Fruit fly (Drosophila melanogaster): Measurements from ENCODE around the gene Cht11.

Gene Cht11

dm6 chrX:6867175-6868023 lies 18.1 kb upstream of the Cht11 start, which contains the start of gene CG14434 (continued):
- peak; percentile 37 for TF ChIP-seq CG18011 (GFP tag; optimal IDR thresholded peaks at IDR 0.05)
- peak; percentile 81 for TF ChIP-seq Sox102F (GFP tag; optimal IDR thresholded peaks at IDR 0.05)
- peak; percentile 89 for TF ChIP-seq CG7839 (tag; optimal IDR thresholded peaks at IDR 0.05)
- peak; percentile 100 for TF ChIP-seq CG1233 (GFP tag; optimal IDR thresholded peaks at IDR 0.05)
- TF ChIP-seq CG4854 (GFP tag; optimal IDR thresholded peaks at IDR 0.05), result peak; percentile 40
- TF ChIP-seq CG4730 (GFP tag; IDR thresholded peaks at IDR 0.05), result peak; percentile 49
- TF ChIP-seq CG12299 (tag; optimal IDR thresholded peaks at IDR 0.05), result peak; percentile 37
- peak; percentile 55 for TF ChIP-seq cwo (GFP tag; optimal IDR thresholded peaks at IDR 0.05)
- no peak for TF ChIP-seq dimm (GFP tag; IDR thresholded peaks at IDR 0.05)
- TF ChIP-seq hbn (GFP tag; IDR thresholded peaks at IDR 0.05; ENCODE audit: partially characterized antibody), result no peak
- peak; percentile 1 for TF ChIP-seq vfl (GFP tag; optimal IDR thresholded peaks at IDR 0.05)
- peak; percentile 45 for TF ChIP-seq CG7928 (GFP tag; optimal IDR thresholded peaks at IDR 0.05)
- no peak for TF ChIP-seq hb (GFP tag; IDR thresholded peaks at IDR 0.05; ENCODE audit: partially characterized antibody)
- TF ChIP-seq CG18476 (GFP tag; optimal IDR thresholded peaks at IDR 0.05), result peak; percentile 79
- TF ChIP-seq kay (GFP tag; optimal IDR thresholded peaks at IDR 0.05), result peak; percentile 60
- TF ChIP-seq fru (optimal IDR thresholded peaks at IDR 0.05), result no peak
- TF ChIP-seq CG2712 (tag; optimal IDR thresholded peaks at IDR 0.05), result peak; percentile 81
- peak; percentile 39 for TF ChIP-seq CG8290 (GFP tag; optimal IDR thresholded peaks at IDR 0.05)
- TF ChIP-seq CG8290 (tag; optimal IDR thresholded peaks at IDR 0.05), result peak in 1 of 2 experiments; percentile 15
- no peak for TF ChIP-seq zen2 (GFP tag; IDR thresholded peaks at IDR 0.05; ENCODE audit: partially characterized antibody)
- TF ChIP-seq Ptx1 (GFP tag; IDR thresholded peaks at IDR 0.05), result peak; percentile 64
- peak; percentile 58; the same call in 1 of the 2 replicates for TF ChIP-seq sisA (GFP tag; IDR thresholded peaks at IDR 0.05)
- TF ChIP-seq bbx (GFP tag; IDR thresholded peaks at IDR 0.05; ENCODE audit: partially characterized antibody), result peak; percentile 49
- TF ChIP-seq CG3995 (GFP tag; optimal IDR thresholded peaks at IDR 0.05), result peak; percentile 34
- TF ChIP-seq CG8388 (GFP tag; optimal IDR thresholded peaks at IDR 0.05), result peak; percentile 81
- TF ChIP-seq fd3F (GFP tag; optimal IDR thresholded peaks at IDR 0.05), result peak; percentile 65
- peak; percentile 34 to 72 for TF ChIP-seq Pdp1 (GFP tag; optimal IDR thresholded peaks at IDR 0.05)
- peak; percentile 49; the same call in 1 of the 3 replicates for TF ChIP-seq ken (GFP tag; IDR thresholded peaks at IDR 0.05)
- no peak for TF ChIP-seq CG10565 (GFP tag; optimal IDR thresholded peaks at IDR 0.05)
- no peak for TF ChIP-seq CG7271 (tag; optimal IDR thresholded peaks at IDR 0.05)
- TF ChIP-seq mld (GFP tag; IDR thresholded peaks at IDR 0.05; ENCODE audit: partially characterized antibody), result no peak
- TF ChIP-seq H2.0 (GFP tag; IDR thresholded peaks at IDR 0.05), result peak; percentile 28; the same call in 1 of the 2 replicates
- TF ChIP-seq Jarid2 (GFP tag; optimal IDR thresholded peaks at IDR 0.05), result peak; percentile 55
- peak; percentile 70 for TF ChIP-seq CG17359 (tag; optimal IDR thresholded peaks at IDR 0.05)
- no peak for TF ChIP-seq bigmax (GFP tag; optimal IDR thresholded peaks at IDR 0.05)
- TF ChIP-seq CG10209 (GFP tag; optimal IDR thresholded peaks at IDR 0.05), result peak; percentile 78
- no peak for TF ChIP-seq cas (GFP tag; IDR thresholded peaks at IDR 0.05)
- TF ChIP-seq CG12942 (GFP tag; optimal IDR thresholded peaks at IDR 0.05), result peak; percentile 55
- TF ChIP-seq Elba2 (GFP tag; optimal IDR thresholded peaks at IDR 0.05), result no peak
- no peak for TF ChIP-seq psq (GFP tag; optimal IDR thresholded peaks at IDR 0.05)
- TF ChIP-seq CG8478 (optimal IDR thresholded peaks at IDR 0.05), result no peak
- peak; percentile 35 for TF ChIP-seq CTCF (GFP tag; optimal IDR thresholded peaks at IDR 0.05)
- peak; percentile 22; the same call in 1 of the 2 replicates for TF ChIP-seq CG14441 (GFP tag; IDR thresholded peaks at IDR 0.05)
- peak; percentile 70 for TF ChIP-seq CG1832 (GFP tag; optimal IDR thresholded peaks at IDR 0.05)
- no peak for TF ChIP-seq oc (tag; optimal IDR thresholded peaks at IDR 0.05)
- TF ChIP-seq CG4360 (GFP tag; IDR thresholded peaks at IDR 0.05), result peak; percentile 78
- peak; percentile 37; the same call in 1 of the 2 replicates for TF ChIP-seq CG31224 (GFP tag; IDR thresholded peaks at IDR 0.05)
- TF ChIP-seq Scr (GFP tag; IDR thresholded peaks at IDR 0.05; ENCODE audit: partially characterized antibody), result no peak
- no peak for TF ChIP-seq CG12071 (GFP tag; optimal IDR thresholded peaks at IDR 0.05)
